Worm (Caenorhabditis elegans): ENCODE measurements around the gene ctsa-4.2.
A peak's percentile ranks its signal among the peaks of the same experiment; 100 is the strongest.

The ctsa-4.2 gene

DNA sequence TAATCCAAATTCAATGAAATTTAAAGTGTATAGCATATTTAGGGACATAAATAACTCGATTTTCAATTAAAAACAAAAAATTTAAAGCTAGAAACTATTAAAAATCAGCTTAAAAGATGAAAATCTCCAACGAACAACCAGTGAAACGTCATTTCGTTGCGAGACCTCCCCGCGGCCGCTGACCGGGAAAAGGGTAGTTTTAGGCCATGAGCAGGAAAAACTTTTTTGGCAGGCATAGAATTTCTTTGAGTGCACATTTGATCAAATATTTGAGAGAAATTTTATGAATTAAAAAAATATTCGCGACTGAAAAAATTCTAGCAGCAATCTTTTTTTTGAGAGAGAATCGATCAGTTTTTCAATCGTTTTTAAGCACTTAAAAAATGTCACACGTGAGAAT is 13.0 kb downstream of the ctsa-4.2 start:
- no peak for TF ChIP-seq F22D6.2 (tag; optimal IDR thresholded peaks at IDR 0.05)
- TF ChIP-seq rpc-1 (optimal IDR thresholded peaks at IDR 0.05), result no peak
- TF ChIP-seq rpc-1 (tag; optimal IDR thresholded peaks at IDR 0.05), result no peak
- no peak for TF ChIP-seq tlf-1 (GFP tag; optimal IDR thresholded peaks at IDR 0.05)
- TF ChIP-seq lag-1 (GFP tag; IDR thresholded peaks at IDR 0.05), result no peak
- TF ChIP-seq F52B5.7 (tag; optimal IDR thresholded peaks at IDR 0.05), result no peak
- 0 out of 2 replicates have a peak, but pooled peaks have one; percentile 61 for TF ChIP-seq ztf-28 (GFP tag; IDR thresholded peaks at IDR 0.05)
- TF ChIP-seq madf-3 (GFP tag; IDR thresholded peaks at IDR 0.05), result no peak
- no peak for TF ChIP-seq ztf-6 (GFP tag; IDR thresholded peaks at IDR 0.05)
- TF ChIP-seq mes-4 (tag; optimal IDR thresholded peaks at IDR 0.05), result no peak
- TF ChIP-seq attf-6 (GFP tag; IDR thresholded peaks at IDR 0.05), result no peak
- TF ChIP-seq ceh-40 (GFP tag; IDR thresholded peaks at IDR 0.05), result no peak
- TF ChIP-seq T07F8.4 (tag; optimal IDR thresholded peaks at IDR 0.05), result no peak
- 0 out of 2 replicates have a peak, but pooled peaks have one; percentile 28 for TF ChIP-seq ceh-91 (GFP tag; IDR thresholded peaks at IDR 0.05)
- no peak for TF ChIP-seq ztf-22 (GFP tag; optimal IDR thresholded peaks at IDR 0.05)
- TF ChIP-seq ztf-3 (GFP tag; optimal IDR thresholded peaks at IDR 0.05), result no peak
- no peak for TF ChIP-seq die-1 (tag; optimal IDR thresholded peaks at IDR 0.05)
- no peak for TF ChIP-seq akir-1 (GFP tag; optimal IDR thresholded peaks at IDR 0.05)
- peak; percentile 40; the same call in 1 of the 2 replicates for TF ChIP-seq D2030.7 (GFP tag; IDR thresholded peaks at IDR 0.05)
- TF ChIP-seq rcor-1 (GFP tag; IDR thresholded peaks at IDR 0.05), result no peak
- peak; percentile 10 for TF ChIP-seq tbp1 (GFP tag; optimal IDR thresholded peaks at IDR 0.05)
- TF ChIP-seq B0261.1 (tag; optimal IDR thresholded peaks at IDR 0.05), result no peak
- no peak for TF ChIP-seq rec-8 (tag; optimal IDR thresholded peaks at IDR 0.05)
- TF ChIP-seq B0336.3 (GFP tag; IDR thresholded peaks at IDR 0.05), result no peak
- TF ChIP-seq cebp-1 (GFP tag; IDR thresholded peaks at IDR 0.05), result no peak
- TF ChIP-seq cebp-1 (tag; optimal IDR thresholded peaks at IDR 0.05), result peak; percentile 36
- TF ChIP-seq hlh-12 (tag; optimal IDR thresholded peaks at IDR 0.05), result no peak
- TF ChIP-seq lin-40 (tag; optimal IDR thresholded peaks at IDR 0.05), result no peak
- TF ChIP-seq him-1 (tag; optimal IDR thresholded peaks at IDR 0.05), result no peak
- peak; percentile 42 for TF ChIP-seq F23B12.7 (tag; optimal IDR thresholded peaks at IDR 0.05; ENCODE audit: insufficient read depth)
- no peak for TF ChIP-seq F49E8.2 (tag; optimal IDR thresholded peaks at IDR 0.05; ENCODE audit: insufficient read depth)
- TF ChIP-seq lin-26 (GFP tag; IDR thresholded peaks at IDR 0.05), result no peak
- no peak for TF ChIP-seq let-526 (GFP tag; IDR thresholded peaks at IDR 0.05)
- no peak for TF ChIP-seq attf-3 (GFP tag; conservative IDR thresholded peaks at IDR 0.05)
- TF ChIP-seq ZK185.1 (tag; optimal IDR thresholded peaks at IDR 0.05; ENCODE audit: poor library complexity, severe bottlenecking), result no peak
- TF ChIP-seq unc-130 (GFP tag; optimal IDR thresholded peaks at IDR 0.05), result peak; percentile 20
- TF ChIP-seq sptf-2 (GFP tag; optimal IDR thresholded peaks at IDR 0.05), result no peak
- TF ChIP-seq nhr-27 (tag; optimal IDR thresholded peaks at IDR 0.05), result no peak
- TF ChIP-seq madf-8 (GFP tag; conservative IDR thresholded peaks at IDR 0.05), result peak; percentile 83
- TF ChIP-seq nhr-80 (tag; optimal IDR thresholded peaks at IDR 0.05), result peak; percentile 39
- TF ChIP-seq madf-6 (GFP tag; IDR thresholded peaks at IDR 0.05), result peak; percentile 83
- no peak for TF ChIP-seq ceh-58 (GFP tag; IDR thresholded peaks at IDR 0.05)
- no peak for TF ChIP-seq B0035.1 (tag; optimal IDR thresholded peaks at IDR 0.05)
- no peak for TF ChIP-seq C06A6.2 (GFP tag; conservative IDR thresholded peaks at IDR 0.05)
- TF ChIP-seq snpc-3.4 (tag; optimal IDR thresholded peaks at IDR 0.05), result peak; percentile 68
- TF ChIP-seq C17E4.6 (GFP tag; IDR thresholded peaks at IDR 0.05), result no peak
- TF ChIP-seq T26A5.8 (tag; optimal IDR thresholded peaks at IDR 0.05), result no peak
- TF ChIP-seq lsy-27 (tag; optimal IDR thresholded peaks at IDR 0.05; ENCODE audit: borderline replicate concordance, insufficient read depth), result no peak
- no peak for TF ChIP-seq F55B11.4 (tag; optimal IDR thresholded peaks at IDR 0.05; ENCODE audit: borderline replicate concordance, insufficient read depth)
